Worm (Caenorhabditis elegans): ENCODE results near the gene ZC239.21.

ce11 chrII:3170089-3170488, 36.6 kb upstream of the ZC239.21 start, which contains the start of gene fbxc-55:
- no peak for TF ChIP-seq ama-1 (optimal IDR thresholded peaks at IDR 0.05)
- TF ChIP-seq nhr-237 (tag; optimal IDR thresholded peaks at IDR 0.05): no peak
- TF ChIP-seq unc-62 (GFP tag; optimal IDR thresholded peaks at IDR 0.05): no peak
- TF ChIP-seq zag-1 (tag; optimal IDR thresholded peaks at IDR 0.05): no peak
- TF ChIP-seq lsy-12 (tag; optimal IDR thresholded peaks at IDR 0.05): no peak
- no peak for TF ChIP-seq ceh-9 (tag; optimal IDR thresholded peaks at IDR 0.05)
- TF ChIP-seq lin-39 (tag; optimal IDR thresholded peaks at IDR 0.05): no peak
- no peak for TF ChIP-seq pqm-1 (tag; optimal IDR thresholded peaks at IDR 0.05)
- no peak for TF ChIP-seq elt-3 (tag; optimal IDR thresholded peaks at IDR 0.05)
- no peak for TF ChIP-seq unc-39 (tag; optimal IDR thresholded peaks at IDR 0.05)
- TF ChIP-seq fkh-10 (GFP tag; optimal IDR thresholded peaks at IDR 0.05): no peak
- no peak for TF ChIP-seq nhr-11 (tag; optimal IDR thresholded peaks at IDR 0.05)
- TF ChIP-seq skn-1 (tag; optimal IDR thresholded peaks at IDR 0.05): no peak

Measured in whole organism, L3 larva.